Fruit fly (Drosophila melanogaster): ENCODE data around the gene ppk28.

Gene ppk28

DNA sequence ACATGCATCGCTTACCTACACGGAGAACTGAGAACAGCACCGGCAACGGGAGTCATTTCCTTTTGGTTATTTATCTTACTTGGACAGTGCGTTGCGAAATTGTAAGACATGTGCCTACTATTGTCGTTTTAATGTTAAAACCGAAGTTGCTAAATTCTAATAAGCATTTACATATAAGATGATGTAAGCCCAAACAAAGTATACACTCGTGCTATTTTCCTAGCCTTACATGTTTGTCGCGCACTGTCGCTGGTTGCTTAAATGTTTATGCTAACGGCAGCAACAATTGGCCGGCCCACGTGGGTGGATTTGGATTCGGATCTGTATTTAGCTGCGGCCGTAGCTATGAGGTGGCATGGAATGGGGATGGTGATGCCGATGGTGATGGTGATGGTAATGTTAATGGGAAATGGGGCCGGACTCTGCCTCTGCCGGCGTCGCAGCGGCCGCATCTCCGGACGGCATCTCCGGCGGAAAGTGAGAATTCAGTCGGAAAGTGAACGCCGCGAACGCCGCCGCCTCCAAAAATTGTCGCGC is 5.4 kb downstream of the ppk28 start, which contains the start of gene CG4829 (continued):
- TF ChIP-seq bbx (GFP tag; IDR thresholded peaks at IDR 0.05; ENCODE audit: partially characterized antibody) (no peak), Adf1 (GFP tag; IDR thresholded peaks at IDR 0.05) (peak; percentile 40), CG31224 (GFP tag; IDR thresholded peaks at IDR 0.05) (peak; percentile 83), CG8089 (GFP tag; optimal IDR thresholded peaks at IDR 0.05) (peak; percentile 84), BtbVII (GFP tag; optimal IDR thresholded peaks at IDR 0.05) (peak; percentile 79), org-1 (GFP tag; optimal IDR thresholded peaks at IDR 0.05) (peak; percentile 88), ac (GFP tag; optimal IDR thresholded peaks at IDR 0.05) (peak; percentile 12), Hr51 (GFP tag; optimal IDR thresholded peaks at IDR 0.05) (peak; percentile 62 to 90), NK7.1 (GFP tag; optimal IDR thresholded peaks at IDR 0.05) (peak; percentile 83), Side (GFP tag; optimal IDR thresholded peaks at IDR 0.05) (peak; percentile 85), Ravus (GFP tag; IDR thresholded peaks at IDR 0.05) (peak; percentile 71), CG31441 (GFP tag; IDR thresholded peaks at IDR 0.05) (peak; percentile 93), CG8944 (GFP tag; optimal IDR thresholded peaks at IDR 0.05) (peak; percentile 79), Dek (tag; optimal IDR thresholded peaks at IDR 0.05) (peak; percentile 86), Oli (tag; optimal IDR thresholded peaks at IDR 0.05) (peak; percentile 91), TFAM (GFP tag; optimal IDR thresholded peaks at IDR 0.05) (no peak), onecut (GFP tag; IDR thresholded peaks at IDR 0.05) (peak; percentile 83), CG2116 (GFP tag; optimal IDR thresholded peaks at IDR 0.05) (peak; percentile 22), CG7928 (GFP tag; optimal IDR thresholded peaks at IDR 0.05) (peak; percentile 61), CG18619 (GFP tag; optimal IDR thresholded peaks at IDR 0.05) (peak; percentile 79), MESR4 (GFP tag; optimal IDR thresholded peaks at IDR 0.05) (peak; percentile 10), bigmax (GFP tag; optimal IDR thresholded peaks at IDR 0.05) (no peak), CG9727 (GFP tag; optimal IDR thresholded peaks at IDR 0.05) (peak; percentile 77), luna (GFP tag; optimal IDR thresholded peaks at IDR 0.05) (peak; percentile 45), mam (GFP tag; optimal IDR thresholded peaks at IDR 0.05) (peak; percentile 83), Ets97D (GFP tag; optimal IDR thresholded peaks at IDR 0.05) (peak; percentile 61), ttk (GFP tag; IDR thresholded peaks at IDR 0.05) (peak; percentile 84), D19A (tag; optimal IDR thresholded peaks at IDR 0.05) (peak; percentile 86), slbo (GFP tag; IDR thresholded peaks at IDR 0.05) (peak; percentile 92), Blimp-1 (GFP tag; optimal IDR thresholded peaks at IDR 0.05) (peak; percentile 89), otp (GFP tag; IDR thresholded peaks at IDR 0.05) (peak; percentile 86), CG18599 (GFP tag; optimal IDR thresholded peaks at IDR 0.05) (peak; percentile 87), CG13296 (GFP tag; optimal IDR thresholded peaks at IDR 0.05) (peak; percentile 86), CG1603 (tag; optimal IDR thresholded peaks at IDR 0.05) (peak; percentile 95), Med (GFP tag) (peak; percentile 99)

dm6 chrX:16813226-16813625 is 7.4 kb downstream of the ppk28 start:
- peak; percentile 67 for TF ChIP-seq CG11504 (tag; optimal IDR thresholded peaks at IDR 0.05)
- TF ChIP-seq CG17359 (tag; optimal IDR thresholded peaks at IDR 0.05): peak; percentile 43
- TF ChIP-seq tup (GFP tag; optimal IDR thresholded peaks at IDR 0.05): no peak
- peak; percentile 52 for TF ChIP-seq row (GFP tag; IDR thresholded peaks at IDR 0.05)
- peak; percentile 13 for TF ChIP-seq CG30403 (GFP tag; optimal IDR thresholded peaks at IDR 0.05)
- TF ChIP-seq tap (tag; optimal IDR thresholded peaks at IDR 0.05): peak; percentile 4
- TF ChIP-seq Ptx1 (GFP tag; IDR thresholded peaks at IDR 0.05): peak; percentile 53
- TF ChIP-seq CG13424 (tag; optimal IDR thresholded peaks at IDR 0.05): peak; percentile 36
- peak; percentile 43 for TF ChIP-seq Oli (tag; optimal IDR thresholded peaks at IDR 0.05)
- TF ChIP-seq nmo (GFP tag; optimal IDR thresholded peaks at IDR 0.05): peak; percentile 48
- no peak for TF ChIP-seq Dip3 (GFP tag; optimal IDR thresholded peaks at IDR 0.05)
- TF ChIP-seq kay (GFP tag; optimal IDR thresholded peaks at IDR 0.05): no peak
- TF ChIP-seq CG4424 (GFP tag; optimal IDR thresholded peaks at IDR 0.05): peak; percentile 4
- peak; percentile 32 for TF ChIP-seq unpg (GFP tag; optimal IDR thresholded peaks at IDR 0.05)
- peak; percentile 27; the same call in 1 of the 2 replicates for TF ChIP-seq slbo (GFP tag; IDR thresholded peaks at IDR 0.05)
- peak; percentile 34 for TF ChIP-seq CG10979 (tag; optimal IDR thresholded peaks at IDR 0.05)
- peak; percentile 57 for TF ChIP-seq CG6689 (GFP tag; IDR thresholded peaks at IDR 0.05)
- TF ChIP-seq CG2712 (tag; optimal IDR thresholded peaks at IDR 0.05): peak; percentile 45
- TF ChIP-seq Ets65A (GFP tag): peak; percentile 44

Measured in whole organism, embryonic.